Fruit fly (Drosophila melanogaster) whole organism, embryonic: ENCODE data around the gene sif.

Source experiments
- CG1024 ChIP-seq: fragments of 200-800 bp; sonication (Bioruptor generic); IDR thresholded peaks from 2 replicates; pipeline ENCODE4 v1.3.6; 2022; ENCODE audit warnings: missing biosample characterization, missing genetic modification characterization
- CG10267 ChIP-seq: fragments of 200-800 bp; sonication (Bioruptor generic); optimal IDR thresholded peaks from 2 replicates; lab custom pipeline; 2018; ENCODE audit warnings: missing biosample characterization, mild to moderate bottlenecking, missing genetic modification characterization, moderate library complexity
- CG12744 ChIP-seq: fragments of 200-800 bp; sonication (Bioruptor generic); optimal IDR thresholded peaks from 2 replicates; lab custom pipeline; 2016; ENCODE audit warnings: missing biosample characterization, missing genetic modification characterization
- CG12942 ChIP-seq: fragments of 200-800 bp; sonication (Bioruptor generic); optimal IDR thresholded peaks from 3 replicates; lab custom pipeline; 2016; ENCODE audit warnings: missing biosample characterization, missing genetic modification characterization
- CG14050 ChIP-seq: fragments of 200-800 bp; sonication (Bioruptor generic); IDR thresholded peaks from 3 replicates; pipeline ENCODE4 v1.3.6; 2022; ENCODE audit warnings: missing biosample characterization, missing genetic modification characterization
- CG14860 ChIP-seq: fragments of 200-800 bp; sonication (Bioruptor generic); IDR thresholded peaks from 3 replicates; pipeline ENCODE4 v1.3.6; 2022; ENCODE audit warnings: missing biosample characterization, missing genetic modification characterization; ENCODE audit not compliant: partially characterized antibody
- CG15514 ChIP-seq: fragments of 200-800 bp; sonication (Bioruptor generic); optimal IDR thresholded peaks from 3 replicates; lab custom pipeline; 2017; ENCODE audit warnings: missing biosample characterization, missing genetic modification characterization, mild to moderate bottlenecking, moderate library complexity, missing genetic modification reagents
- CG15601 ChIP-seq: fragments of 200-800 bp; sonication (Bioruptor generic); optimal IDR thresholded peaks from 3 replicates; lab custom pipeline; 2019; ENCODE audit warnings: missing biosample characterization, mild to moderate bottlenecking, missing genetic modification characterization, moderate library complexity
- CG1647 ChIP-seq: fragments of 200-800 bp; sonication (Bioruptor generic); optimal IDR thresholded peaks from 3 replicates; lab custom pipeline; 2016; ENCODE audit warnings: missing biosample characterization, missing genetic modification characterization
- CG16813 ChIP-seq: fragments of 200-800 bp; sonication (Bioruptor generic); IDR thresholded peaks from 3 replicates; pipeline ENCODE4 v1.3.6; 2022; ENCODE audit warnings: missing biosample characterization, missing genetic modification characterization; ENCODE audit not compliant: partially characterized antibody
- CG2712 ChIP-seq: fragments of 200-800 bp; optimal IDR thresholded peaks from 3 replicates; lab custom pipeline; 2019; ENCODE audit warnings: missing biosample characterization, mild to moderate bottlenecking, missing genetic modification characterization, moderate library complexity
- CG3163 ChIP-seq: fragments of 200-800 bp; sonication (Bioruptor generic); optimal IDR thresholded peaks from 3 replicates; lab custom pipeline; 2016; ENCODE audit warnings: missing biosample characterization, missing genetic modification characterization
- CG33213 ChIP-seq: fragments of 200-800 bp; sonication (Bioruptor generic); optimal IDR thresholded peaks from 3 replicates; lab custom pipeline; 2016; ENCODE audit warnings: missing biosample characterization, missing genetic modification characterization
- CG33557 ChIP-seq: fragments of 200-800 bp; sonication (Bioruptor generic); optimal IDR thresholded peaks from 2 replicates; lab custom pipeline; 2019; ENCODE audit warnings: missing biosample characterization, mild to moderate bottlenecking, missing genetic modification characterization, moderate library complexity
- CG4360 ChIP-seq: fragments of 200-800 bp; sonication (Bioruptor generic); IDR thresholded peaks from 2 replicates; pipeline ENCODE4 v1.3.6; 2022; ENCODE audit warnings: missing biosample characterization, missing genetic modification characterization
- CG4854 ChIP-seq: fragments of 200-800 bp; sonication (Bioruptor generic); optimal IDR thresholded peaks from 2 replicates; lab custom pipeline; 2016; ENCODE audit warnings: missing biosample characterization, missing genetic modification characterization, inconsistent platforms
- CG9932 ChIP-seq: fragments of 200-800 bp; sonication (Bioruptor generic); IDR thresholded peaks from 2 replicates; pipeline ENCODE4 v1.3.6; 2022; ENCODE audit warnings: missing biosample characterization, missing genetic modification characterization
- Dad ChIP-seq: fragments of 200-800 bp; sonication (Bioruptor generic); optimal IDR thresholded peaks from 3 replicates; lab custom pipeline; 2016; ENCODE audit warnings: missing biosample characterization, missing genetic modification characterization
- Dp ChIP-seq: fragments of 200-800 bp; sonication (Bioruptor generic); optimal IDR thresholded peaks from 2 replicates; lab custom pipeline; 2018; ENCODE audit warnings: missing biosample characterization, mild to moderate bottlenecking, missing genetic modification characterization, moderate library complexity
- E2f2 ChIP-seq: fragments of 200-800 bp; sonication (Bioruptor generic); IDR thresholded peaks from 2 replicates; pipeline ENCODE4 v1.3.6; 2022; ENCODE audit warnings: missing biosample characterization, missing genetic modification characterization
- Eip74EF ChIP-seq, 2 experiments: fragments of 200-800 bp in 1 of 2; fragments of >200 bp in 1 of 2; sonication (Bioruptor generic) in 1 of 2; optimal IDR thresholded peaks; 2 replicates each; lab custom pipeline; 2017 to 2019; ENCODE audit warnings: missing biosample characterization in 2 of 2, missing genetic modification characterization in 2 of 2, mild to moderate bottlenecking in 1 of 2, moderate library complexity in 1 of 2
- Ets97D ChIP-seq: fragments of 200-800 bp; sonication (Bioruptor generic); optimal IDR thresholded peaks from 3 replicates; lab custom pipeline; 2016; ENCODE audit warnings: missing biosample characterization, missing genetic modification characterization
- Meics ChIP-seq: fragments of 200-800 bp; sonication (Bioruptor generic); optimal IDR thresholded peaks from 2 replicates; lab custom pipeline; 2017; ENCODE audit warnings: missing biosample characterization, mild to moderate bottlenecking, missing genetic modification characterization
- Nf-YB ChIP-seq: fragments of 200-800 bp; sonication (Bioruptor generic); optimal IDR thresholded peaks from 3 replicates; lab custom pipeline; 2019; ENCODE audit warnings: missing biosample characterization, mild to moderate bottlenecking, missing genetic modification characterization, moderate library complexity
- Rfx ChIP-seq: fragments of 200-800 bp; sonication (Bioruptor generic); IDR thresholded peaks from 2 replicates; pipeline ENCODE4 v1.3.6; 2022; ENCODE audit warnings: missing biosample characterization, missing genetic modification characterization
- Scr ChIP-seq: fragments of 200-800 bp; sonication (Bioruptor generic); IDR thresholded peaks from 2 replicates; pipeline ENCODE4 v1.3.6; 2022; ENCODE audit warnings: missing biosample characterization, missing genetic modification characterization; ENCODE audit not compliant: partially characterized antibody
- Sry-δ ChIP-seq: fragments of 200-800 bp; sonication (Bioruptor generic); optimal IDR thresholded peaks from 2 replicates; lab custom pipeline; 2016; ENCODE audit warnings: missing biosample characterization, missing genetic modification characterization
- Stat92E ChIP-seq, 3 experiments: fragments of >200 bp in 2 of 3; fragments of 200-800 bp in 1 of 3; sonication (Bioruptor generic) in 1 of 3; optimal IDR thresholded peaks; 2 replicates each; lab custom pipeline; 2017 to 2019; ENCODE audit warnings: missing biosample characterization in 3 of 3, missing genetic modification characterization in 3 of 3, mild to moderate bottlenecking in 1 of 3, moderate library complexity in 1 of 3
- Xrp1 ChIP-seq: fragments of 200-800 bp; sonication (Bioruptor generic); IDR thresholded peaks from 2 replicates; pipeline ENCODE4 v1.3.6; 2022; ENCODE audit warnings: missing biosample characterization, missing genetic modification characterization
- ab ChIP-seq: fragments of 200-800 bp; sonication (Bioruptor generic); optimal IDR thresholded peaks from 2 replicates; lab custom pipeline; 2016; ENCODE audit warnings: missing biosample characterization, missing genetic modification characterization
- abd-A ChIP-seq: fragments of 200-800 bp; sonication (Bioruptor generic); optimal IDR thresholded peaks from 3 replicates; lab custom pipeline; 2019; ENCODE audit warnings: missing biosample characterization, mild to moderate bottlenecking, missing genetic modification characterization, moderate library complexity
- bsh ChIP-seq, 2 experiments: fragments of 200-800 bp; sonication (Bioruptor generic); optimal IDR thresholded peaks; 2 replicates each; lab custom pipeline; 2017 to 2018; ENCODE audit warnings: mild to moderate bottlenecking in 2 of 2, missing biosample characterization in 2 of 2, missing genetic modification characterization in 2 of 2, moderate library complexity in 1 of 2
- cg ChIP-seq: fragments of 200-800 bp; sonication (Bioruptor generic); optimal IDR thresholded peaks from 3 replicates; lab custom pipeline; 2019; ENCODE audit warnings: missing biosample characterization, mild to moderate bottlenecking, missing genetic modification characterization, moderate library complexity
- croc ChIP-seq: fragments of 200-800 bp; sonication (Bioruptor generic); conservative IDR thresholded peaks from 3 replicates; pipeline ENCODE4 v1.3.6; 2022; ENCODE audit warnings: missing biosample characterization, missing genetic modification characterization
- fd3F ChIP-seq: fragments of 200-800 bp; sonication (Bioruptor generic); optimal IDR thresholded peaks from 2 replicates; lab custom pipeline; 2018; ENCODE audit warnings: missing biosample characterization, mild to moderate bottlenecking, missing genetic modification characterization, moderate library complexity
- gce ChIP-seq: fragments of 200-800 bp; sonication (Bioruptor generic); IDR thresholded peaks from 3 replicates; pipeline ENCODE4 v1.3.6; 2022; ENCODE audit warnings: missing biosample characterization, missing genetic modification characterization
- gro ChIP-seq: fragments of 200-800 bp; sonication (Bioruptor generic); optimal IDR thresholded peaks from 2 replicates; lab custom pipeline; 2016; ENCODE audit warnings: missing biosample characterization, missing genetic modification characterization
- h ChIP-seq: fragments of >200 bp; optimal IDR thresholded peaks from 2 replicates; lab custom pipeline; 2017
- inv ChIP-seq: fragments of 200-800 bp; sonication (Bioruptor generic); IDR thresholded peaks from 2 replicates; pipeline ENCODE4 v1.3.6; 2022; ENCODE audit warnings: missing biosample characterization, missing genetic modification characterization; ENCODE audit not compliant: partially characterized antibody
- mam ChIP-seq: fragments of 200-800 bp; sonication (Bioruptor generic); optimal IDR thresholded peaks from 3 replicates; lab custom pipeline; 2016; ENCODE audit warnings: missing biosample characterization, missing genetic modification characterization
- mld ChIP-seq: fragments of 200-800 bp; sonication (Bioruptor generic); IDR thresholded peaks from 3 replicates; pipeline ENCODE4 v1.3.6; 2022; ENCODE audit warnings: missing biosample characterization, missing genetic modification characterization; ENCODE audit not compliant: partially characterized antibody
- nmo ChIP-seq: fragments of 200-800 bp; sonication (Bioruptor generic); optimal IDR thresholded peaks from 2 replicates; lab custom pipeline; 2018; ENCODE audit warnings: missing biosample characterization, mild to moderate bottlenecking, missing genetic modification characterization, moderate library complexity
- scrt ChIP-seq: fragments of 200-800 bp; sonication (Bioruptor generic); optimal IDR thresholded peaks from 2 replicates; lab custom pipeline; 2018; ENCODE audit warnings: missing biosample characterization, mild to moderate bottlenecking, missing genetic modification characterization, moderate library complexity
- slou ChIP-seq: fragments of 200-800 bp; sonication (Bioruptor generic); optimal IDR thresholded peaks from 3 replicates; lab custom pipeline; 2016; ENCODE audit warnings: missing biosample characterization, missing genetic modification characterization
- vvl ChIP-seq: fragments of 200-800 bp; sonication (Bioruptor generic); IDR thresholded peaks from 2 replicates; pipeline ENCODE4 v1.3.6; 2022; ENCODE audit warnings: missing biosample characterization, missing genetic modification characterization
- z ChIP-seq: fragments of 200-800 bp; sonication (Bioruptor generic); IDR thresholded peaks from 3 replicates; pipeline ENCODE4 v1.3.6; 2022; ENCODE audit warnings: missing biosample characterization, missing genetic modification characterization
- zen2 ChIP-seq: fragments of 200-800 bp; sonication (Bioruptor generic); IDR thresholded peaks from 3 replicates; pipeline ENCODE4 v1.3.6; 2022; ENCODE audit warnings: missing biosample characterization, missing genetic modification characterization; ENCODE audit not compliant: partially characterized antibody

Gene sif

dm6 chr3L:5662071-5662470, 4.4 kb downstream of the sif start, which contains the start of gene Sse (continued):
- peak; percentile 36 for TF ChIP-seq mam
- TF ChIP-seq inv (GFP tag; lab: Robert Waterston, UW) = peak; percentile 55; the same call in 1 of the 2 replicates
- TF ChIP-seq zen2 = peak; percentile 84
- 0 out of 3 replicates have a peak, but pooled peaks have one; percentile 49 for TF ChIP-seq mld (GFP tag; lab: Robert Waterston, UW)
- TF ChIP-seq Ets97D = peak; percentile 73
- peak; percentile 42 for TF ChIP-seq slou (GFP tag; lab: Kevin White, UChicago)
- TF ChIP-seq CG1024 (GFP tag; lab: Robert Waterston, UW) = no peak
- peak; percentile 3 for TF ChIP-seq CG33213
- peak; percentile 93 for TF ChIP-seq Dp (GFP tag; lab: Kevin White, UChicago)
- peak; percentile 96 for TF ChIP-seq CG10267
- no peak for TF ChIP-seq CG12942
- peak; percentile 98 for TF ChIP-seq CG15514 (GFP tag; lab: Kevin White, UChicago)
- TF ChIP-seq Rfx (GFP tag; lab: Robert Waterston, UW) = peak; percentile 60
- no peak for TF ChIP-seq croc (GFP tag; lab: Robert Waterston, UW)
- peak in 1 of 2 experiments; percentile 14 for TF ChIP-seq Eip74EF (GFP tag; optimal IDR thresholded peaks at IDR 0.05; lab: Kevin White, UChicago)
- peak; percentile 66; the same call in 2 of the 3 replicates for TF ChIP-seq CG16813 (GFP tag; lab: Robert Waterston, UW)
- TF ChIP-seq bsh (GFP tag; optimal IDR thresholded peaks at IDR 0.05; lab: Kevin White, UChicago) = no peak
- peak; percentile 31 for TF ChIP-seq abd-A
- TF ChIP-seq Scr = peak; percentile 78
- TF ChIP-seq E2f2 (GFP tag; lab: Robert Waterston, UW) = peak; percentile 98
- no peak for TF ChIP-seq CG3163
- peak; percentile 7 for TF ChIP-seq Dad (GFP tag; lab: Kevin White, UChicago)
- TF ChIP-seq CG1647 (GFP tag; lab: Kevin White, UChicago) = peak; percentile 19
- no peak for TF ChIP-seq h (lab: Kevin White, UChicago)
- TF ChIP-seq gro (GFP tag; lab: Kevin White, UChicago) = peak; percentile 4
- TF ChIP-seq z (GFP tag; lab: Robert Waterston, UW) = no peak
- TF ChIP-seq CG9932 (GFP tag; lab: Robert Waterston, UW) = peak; percentile 30; the same call in 1 of the 2 replicates
- TF ChIP-seq CG14860 = peak; percentile 69; the same call in 2 of the 3 replicates

- TF ChIP-seq ab (GFP tag; lab: Kevin White, UChicago) (no peak), CG15601 (tag; lab: Kevin White, UChicago) (peak; percentile 94), CG33557 (GFP tag; lab: Kevin White, UChicago) (no peak), Xrp1 (GFP tag; lab: Robert Waterston, UW) (no peak), zen2 (no peak), scrt (GFP tag; lab: Kevin White, UChicago) (no peak), Sry-δ (no peak)
Observed at dm6 chr3L:5663250-5663649, 5.5 kb downstream of the sif start.

- TF ChIP-seq nmo (GFP tag; lab: Kevin White, UChicago) (no peak), CG12744 (no peak), CG4360 (GFP tag; lab: Robert Waterston, UW) (peak; percentile 42; the same call in 1 of the 2 replicates), fd3F (GFP tag; lab: Kevin White, UChicago) (no peak), CG2712 (tag; lab: Kevin White, UChicago) (no peak), vvl (GFP tag; lab: Robert Waterston, UW) (0 out of 2 replicates have a peak, but pooled peaks have one; percentile 8), abd-A (peak; percentile 85), CG14050 (GFP tag; lab: Robert Waterston, UW) (no peak), CG4854 (GFP tag; lab: Kevin White, UChicago) (no peak), Meics (no peak), cg (peak; percentile 56), Stat92E (GFP tag; optimal IDR thresholded peaks at IDR 0.05; lab: Kevin White, UChicago) (no peak), gce (GFP tag; lab: Robert Waterston, UW) (no peak), Nf-YB (GFP tag; lab: Kevin White, UChicago) (no peak)
Observed at dm6 chr3L:5663876-5664718, 6.4 kb downstream of the sif start, which contains the start of gene CG46320. Gene CG46320 (plus strand): TSS chr3L:5664121.
